Fruit fly (Drosophila melanogaster): Measurements from ENCODE around the gene CG6793.

dm6 chr3L:12074952-12075351 is 32.8 kb downstream of the CG6793 start:
- TF ChIP-seq CG11696 (GFP tag; IDR thresholded peaks at IDR 0.05): no peak
- no peak for TF ChIP-seq NFAT (GFP tag; IDR thresholded peaks at IDR 0.05)
- TF ChIP-seq CG2678 (tag; optimal IDR thresholded peaks at IDR 0.05): no peak
- TF ChIP-seq pan (optimal IDR thresholded peaks at IDR 0.05): no peak
- TF ChIP-seq pan (GFP tag; optimal IDR thresholded peaks at IDR 0.05 in 1 of 2, IDR thresholded peaks at IDR 0.05 in 1 of 2): no peak
- TF ChIP-seq NC2α (GFP tag; optimal IDR thresholded peaks at IDR 0.05): no peak
- no peak for TF ChIP-seq CG15696 (tag; optimal IDR thresholded peaks at IDR 0.05)
- no peak for TF ChIP-seq vnd (GFP tag; IDR thresholded peaks at IDR 0.05; ENCODE audit: partially characterized antibody)
